Worm (Caenorhabditis elegans) whole organism, late embryonic: ENCODE measurements around the gene K10C2.14.

Source experiments
- ama-1 ChIP-seq: fragments of 150-350 bp; optimal IDR thresholded peaks from 2 replicates; lab custom pipeline; 2014
- ceh-2 ChIP-seq: sonication (generic microtip); optimal IDR thresholded peaks from 2 replicates; lab custom pipeline; 2016; ENCODE audit warnings: missing genotype, missing genetic modification characterization, missing compliant biosample characterization
- fkh-10 ChIP-seq: fragments of 150-350 bp; optimal IDR thresholded peaks from 2 replicates; lab custom pipeline; 2014; ENCODE audit warnings: missing biosample characterization, missing genetic modification reagents, missing genetic modification characterization
- rnt-1 ChIP-seq: sonication (generic microtip); optimal IDR thresholded peaks from 2 replicates; lab custom pipeline; 2016; ENCODE audit warnings: missing genetic modification characterization, missing compliant biosample characterization
- sox-4 ChIP-seq: sonication (generic microtip); optimal IDR thresholded peaks from 2 replicates; lab custom pipeline; 2017; ENCODE audit warnings: mild to moderate bottlenecking, missing genetic modification characterization, inconsistent platforms, missing compliant biosample characterization

- TF ChIP-seq sox-4: no peak
- no peak for TF ChIP-seq rnt-1
- TF ChIP-seq ama-1 (lab: Kevin White, UChicago): no peak
- TF ChIP-seq ceh-2 (tag; lab: Kevin White, UChicago): no peak
- no peak for TF ChIP-seq fkh-10 (GFP tag; lab: Kevin White, UChicago)
These were observed 28.1 kb upstream of the K10C2.14 start, which contains the start of gene C15B12.9 for ce11 chrX:6468499-6468898.
